Comparison of ENCODE assay signal across 6 worm cellular contexts in genomic region chrX:7880848-7881247, ce11.
TF ChIP-seq lines count a peak whose summit lies in the region.

TSS of gene C39D10.8 (minus strand) at chrX:7880948.

TF ChIP-seq in whole organism, L1 larva, 84 proteins besides CTCF, POLR2A, EP300 and RAD21:
- TF ChIP-seq elt-3 (tag; optimal IDR thresholded peaks at IDR 0.05; lab: Kevin White, UChicago) (peak in 1 of 6 experiments; percentile 2), unc-98 (GFP tag; IDR thresholded peaks at IDR 0.05; lab: Robert Waterston, UW) (no peak), blmp-1 (tag; optimal IDR thresholded peaks at IDR 0.05; lab: Kevin White, UChicago) (peak; percentile 17), lin-14 (GFP tag; optimal IDR thresholded peaks at IDR 0.05; lab: Kevin White, UChicago) (peak; percentile 21)

TF ChIP-seq in whole organism, L2 larva, 48 proteins besides CTCF, POLR2A, EP300 and RAD21:
- TF ChIP-seq sma-3 (GFP tag; optimal IDR thresholded peaks at IDR 0.05; lab: Kevin White, UChicago) (no peak), ceh-82 (tag; optimal IDR thresholded peaks at IDR 0.05; lab: Kevin White, UChicago) (no peak), sma-9 (GFP tag; optimal IDR thresholded peaks at IDR 0.05; lab: Kevin White, UChicago) (no peak), sma-9 (tag; optimal IDR thresholded peaks at IDR 0.05; lab: Kevin White, UChicago) (no peak), nhr-10 (tag; optimal IDR thresholded peaks at IDR 0.05; lab: Kevin White, UChicago) (no peak), lin-39 (tag; optimal IDR thresholded peaks at IDR 0.05; lab: Kevin White, UChicago) (no peak), nhr-21 (tag; optimal IDR thresholded peaks at IDR 0.05; lab: Kevin White, UChicago) (peak; percentile 6)

TF ChIP-seq in whole organism, L3 larva, 47 proteins besides CTCF, POLR2A, EP300 and RAD21:
- TF ChIP-seq sea-2 (GFP tag; optimal IDR thresholded peaks at IDR 0.05; lab: Kevin White, UChicago) (no peak), daf-12 (tag; optimal IDR thresholded peaks at IDR 0.05; lab: Kevin White, UChicago) (no peak), R02D3.7 (tag; optimal IDR thresholded peaks at IDR 0.05; lab: Kevin White, UChicago) (no peak), jun-1 (tag; optimal IDR thresholded peaks at IDR 0.05; lab: Kevin White, UChicago) (no peak), elt-3 (tag; optimal IDR thresholded peaks at IDR 0.05; lab: Kevin White, UChicago) (peak in 1 of 3 experiments; percentile 6), elt-1 (tag; optimal IDR thresholded peaks at IDR 0.05; lab: Kevin White, UChicago) (peak; percentile 48), pha-4 (tag; optimal IDR thresholded peaks at IDR 0.05; lab: Kevin White, UChicago) (no peak), ceh-28 (tag; optimal IDR thresholded peaks at IDR 0.05; lab: Kevin White, UChicago) (peak; percentile 53), mml-1 (tag; optimal IDR thresholded peaks at IDR 0.05; lab: Kevin White, UChicago) (no peak)

TF ChIP-seq in whole organism, late embryonic, 69 proteins besides CTCF, POLR2A, EP300 and RAD21:
- TF ChIP-seq ceh-22 (tag; optimal IDR thresholded peaks at IDR 0.05; lab: Kevin White, UChicago): no peak
- no peak for TF ChIP-seq fkh-10 (GFP tag; optimal IDR thresholded peaks at IDR 0.05; lab: Kevin White, UChicago)
- TF ChIP-seq tbx-7 (tag; optimal IDR thresholded peaks at IDR 0.05; lab: Kevin White, UChicago): no peak
- peak; percentile 30 for TF ChIP-seq elt-2 (tag; optimal IDR thresholded peaks at IDR 0.05; lab: Kevin White, UChicago)

TF ChIP-seq in whole organism, mixed stage, embryonic, 35 proteins besides CTCF, POLR2A, EP300 and RAD21:
- TF ChIP-seq elt-1 (tag; optimal IDR thresholded peaks at IDR 0.05; lab: Kevin White, UChicago; ENCODE audit: borderline replicate concordance, insufficient read depth): peak; percentile 54
- no peak for TF ChIP-seq ces-1 (GFP tag; optimal IDR thresholded peaks at IDR 0.05; lab: Kevin White, UChicago)

TF ChIP-seq in whole organism, young adult, 124 proteins besides CTCF, POLR2A, EP300 and RAD21:
- TF ChIP-seq lin-54 (GFP tag; optimal IDR thresholded peaks at IDR 0.05; lab: Kevin White, UChicago) (no peak), dpff-1 (tag; optimal IDR thresholded peaks at IDR 0.05; lab: Kevin White, UChicago) (no peak), madf-8 (GFP tag; conservative IDR thresholded peaks at IDR 0.05; lab: Robert Waterston, UW) (no peak), lin-40 (tag; optimal IDR thresholded peaks at IDR 0.05; lab: Kevin White, UChicago) (peak; percentile 1)
TF ChIP-seq in whole organism, young adult: peak in this region for 1.
